Worm (Caenorhabditis elegans) whole organism, late embryonic: ENCODE measurements around the gene ZK994.6.

Source experiments
- C08G9.2 ChIP-seq: sonication (generic microtip); optimal IDR thresholded peaks from 2 replicates; lab custom pipeline; 2016; ENCODE audit warnings: mild to moderate bottlenecking, missing genetic modification characterization, moderate library complexity, missing compliant biosample characterization
- C38D4.7 ChIP-seq: fragments of 200-800 bp; sonication (Bioruptor generic); optimal IDR thresholded peaks from 2 replicates; lab custom pipeline; 2018; ENCODE audit warnings: mild to moderate bottlenecking, missing genetic modification characterization, moderate library complexity, missing compliant biosample characterization
- F13H6.1 ChIP-seq: sonication (generic microtip); optimal IDR thresholded peaks from 2 replicates; lab custom pipeline; 2016; ENCODE audit warnings: missing genetic modification characterization, missing compliant biosample characterization
- K02D7.2 ChIP-seq: sonication (generic microtip); optimal IDR thresholded peaks from 2 replicates; lab custom pipeline; 2017; ENCODE audit warnings: mild to moderate bottlenecking, missing genetic modification characterization, missing compliant biosample characterization
- T23F11.4 ChIP-seq: fragments of 200-800 bp; sonication (Bioruptor generic); optimal IDR thresholded peaks from 2 replicates; lab custom pipeline; 2018; ENCODE audit warnings: mild to moderate bottlenecking, missing genetic modification characterization, missing compliant biosample characterization
- ceh-14 ChIP-seq: sonication (generic microtip); optimal IDR thresholded peaks from 2 replicates; lab custom pipeline; 2016; ENCODE audit warnings: missing genotype, missing genetic modification characterization, missing compliant biosample characterization
- ceh-22 ChIP-seq: sonication (generic microtip); optimal IDR thresholded peaks from 2 replicates; lab custom pipeline; 2017; ENCODE audit warnings: missing biosample characterization, missing genetic modification characterization
- ceh-24 ChIP-seq: sonication (generic microtip); optimal IDR thresholded peaks from 2 replicates; lab custom pipeline; 2016; ENCODE audit warnings: mild to moderate bottlenecking, missing genetic modification characterization, missing compliant biosample characterization
- ceh-31 ChIP-seq: sonication (generic microtip); optimal IDR thresholded peaks from 2 replicates; lab custom pipeline; 2016; ENCODE audit warnings: missing genetic modification characterization, missing compliant biosample characterization
- ceh-45 ChIP-seq: fragments of 200-800 bp; sonication (Bioruptor generic); IDR thresholded peaks from 2 replicates; pipeline ENCODE4 v1.3.6; 2022; ENCODE audit warnings: missing genetic modification reagents, missing genetic modification characterization, missing compliant biosample characterization
- ceh-6 ChIP-seq: fragments of 200-800 bp; sonication (Bioruptor generic); optimal IDR thresholded peaks from 2 replicates; lab custom pipeline; 2018; ENCODE audit warnings: mild to moderate bottlenecking, missing genetic modification characterization, missing compliant biosample characterization
- che-1 ChIP-seq: sonication (generic microtip); optimal IDR thresholded peaks from 2 replicates; lab custom pipeline; 2016; ENCODE audit warnings: mild to moderate bottlenecking, missing genetic modification characterization, missing compliant biosample characterization
- elt-4 ChIP-seq: sonication (generic microtip); optimal IDR thresholded peaks from 2 replicates; lab custom pipeline; 2016; ENCODE audit warnings: missing genetic modification characterization, missing compliant biosample characterization
- ets-4 ChIP-seq: sonication (generic microtip); optimal IDR thresholded peaks from 2 replicates; lab custom pipeline; 2016; ENCODE audit warnings: missing genetic modification characterization, missing compliant biosample characterization
- eyg-1 ChIP-seq: sonication (generic microtip); optimal IDR thresholded peaks from 2 replicates; lab custom pipeline; 2016; ENCODE audit warnings: missing genotype, missing genetic modification characterization, missing compliant biosample characterization
- hlh-13 ChIP-seq: fragments of 200-800 bp; sonication (Bioruptor generic); optimal IDR thresholded peaks from 2 replicates; lab custom pipeline; 2018; ENCODE audit warnings: mild to moderate bottlenecking, missing genetic modification characterization, missing compliant biosample characterization
- hlh-30 ChIP-seq: sonication (generic microtip); optimal IDR thresholded peaks from 2 replicates; lab custom pipeline; 2017; ENCODE audit warnings: antibody characterized with exemption, missing genetic modification characterization, missing compliant biosample characterization; ENCODE audit not compliant: insufficient read depth
- hlh-6 ChIP-seq: sonication (generic microtip); optimal IDR thresholded peaks from 2 replicates; lab custom pipeline; 2016; ENCODE audit warnings: missing genotype, missing genetic modification characterization, missing compliant biosample characterization
- madf-2 ChIP-seq: sonication (generic microtip); optimal IDR thresholded peaks from 2 replicates; lab custom pipeline; 2017; ENCODE audit warnings: missing genetic modification characterization, missing compliant biosample characterization
- mec-3 ChIP-seq: sonication (generic microtip); optimal IDR thresholded peaks from 2 replicates; lab custom pipeline; 2016; ENCODE audit warnings: borderline replicate concordance, missing genetic modification characterization, missing compliant biosample characterization
- nhr-232 ChIP-seq: sonication (generic microtip); optimal IDR thresholded peaks from 2 replicates; lab custom pipeline; 2016; ENCODE audit warnings: missing genetic modification characterization, missing compliant biosample characterization
- pat-9 ChIP-seq: fragments of 200-800 bp; sonication (Bioruptor generic); optimal IDR thresholded peaks from 2 replicates; lab custom pipeline; 2018; ENCODE audit warnings: mild to moderate bottlenecking, missing genetic modification characterization, moderate library complexity, missing compliant biosample characterization
- pax-1 ChIP-seq: fragments of 150-350 bp; optimal IDR thresholded peaks from 2 replicates; lab custom pipeline; 2014; ENCODE audit warnings: missing biosample characterization, missing genetic modification characterization
- pha-2 ChIP-seq: sonication (generic microtip); optimal IDR thresholded peaks from 2 replicates; lab custom pipeline; 2017; ENCODE audit warnings: mild to moderate bottlenecking, missing genetic modification characterization, missing compliant biosample characterization
- pha-4 ChIP-seq: fragments of 150-350 bp; optimal IDR thresholded peaks from 2 replicates; lab custom pipeline; 2018; ENCODE audit warnings: missing biosample characterization, missing genetic modification reagents, missing genetic modification characterization
- pros-1 ChIP-seq: fragments of 150-350 bp; optimal IDR thresholded peaks from 2 replicates; lab custom pipeline; 2014; ENCODE audit warnings: missing biosample characterization, missing genetic modification reagents, missing genetic modification characterization
- sox-4 ChIP-seq: sonication (generic microtip); optimal IDR thresholded peaks from 2 replicates; lab custom pipeline; 2017; ENCODE audit warnings: mild to moderate bottlenecking, missing genetic modification characterization, inconsistent platforms, missing compliant biosample characterization
- syd-9 ChIP-seq: sonication (generic microtip); optimal IDR thresholded peaks from 2 replicates; lab custom pipeline; 2016; ENCODE audit warnings: mild to moderate bottlenecking, missing genetic modification characterization, moderate library complexity, missing compliant biosample characterization
- unc-3 ChIP-seq, 2 experiments: fragments of 200-800 bp in 1 of 2; sonication (Bioruptor generic) in 1 of 2; sonication (generic microtip) in 1 of 2; conservative IDR thresholded peaks in 1 of 2; optimal IDR thresholded peaks in 1 of 2; 2 replicates each; pipeline versions ENCODE4 v1.3.6 to Lab custom; 2016 to 2022; ENCODE audit warnings: missing compliant biosample characterization in 2 of 2, missing genetic modification characterization in 2 of 2, missing genetic modification reagents in 1 of 2
- unc-42 ChIP-seq: sonication (generic microtip); optimal IDR thresholded peaks from 2 replicates; lab custom pipeline; 2016; ENCODE audit warnings: missing genotype, missing genetic modification characterization, missing compliant biosample characterization
- unc-86 ChIP-seq: sonication (generic microtip); optimal IDR thresholded peaks from 2 replicates; lab custom pipeline; 2016; ENCODE audit warnings: missing genetic modification characterization, missing compliant biosample characterization
- zip-5 ChIP-seq: sonication (generic microtip); optimal IDR thresholded peaks from 2 replicates; lab custom pipeline; 2016; ENCODE audit warnings: missing genetic modification characterization, missing compliant biosample characterization

Gene ZK994.6

DNA sequence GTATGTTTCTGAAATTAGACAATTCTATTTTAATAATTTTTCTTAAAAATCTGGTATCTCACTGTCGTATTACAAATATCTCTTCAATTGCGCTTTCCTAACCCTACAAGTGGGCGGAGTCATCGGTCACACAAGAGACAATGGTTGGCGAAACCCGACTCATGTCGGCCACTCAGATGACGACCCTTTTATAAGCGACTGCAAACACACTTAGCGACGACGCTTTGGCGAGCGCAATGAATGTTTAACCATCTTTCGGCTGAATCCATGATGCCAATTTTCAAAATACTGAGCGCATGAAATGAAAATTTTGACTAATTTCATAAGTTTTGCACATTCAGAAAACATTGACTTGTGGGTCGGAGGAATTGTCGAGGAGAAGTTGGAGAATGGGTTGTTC, 6.9 kb downstream of the ZK994.6 start (continued):
- TF ChIP-seq pat-9 (tag; lab: Kevin White, UChicago) (peak; percentile 99), hlh-6 (tag; lab: Kevin White, UChicago) (peak; percentile 99), C38D4.7 (GFP tag; lab: Kevin White, UChicago) (peak; percentile 97), ceh-31 (tag; lab: Kevin White, UChicago) (peak; percentile 97), mec-3 (tag; lab: Kevin White, UChicago) (peak; percentile 99), F13H6.1 (tag; lab: Kevin White, UChicago) (peak; percentile 99), pax-1 (tag; lab: Kevin White, UChicago) (peak; percentile 18), eyg-1 (tag; lab: Kevin White, UChicago) (peak; percentile 98), che-1 (tag; lab: Kevin White, UChicago) (peak; percentile 98), ceh-24 (tag; lab: Kevin White, UChicago) (peak; percentile 100), madf-2 (tag; lab: Kevin White, UChicago) (peak; percentile 99), C08G9.2 (tag; lab: Kevin White, UChicago) (peak; percentile 96), hlh-13 (GFP tag; lab: Kevin White, UChicago) (peak; percentile 99), ceh-22 (tag; lab: Kevin White, UChicago) (peak; percentile 79), T23F11.4 (peak; percentile 99), unc-86 (tag; lab: Kevin White, UChicago) (peak; percentile 99)

DNA sequence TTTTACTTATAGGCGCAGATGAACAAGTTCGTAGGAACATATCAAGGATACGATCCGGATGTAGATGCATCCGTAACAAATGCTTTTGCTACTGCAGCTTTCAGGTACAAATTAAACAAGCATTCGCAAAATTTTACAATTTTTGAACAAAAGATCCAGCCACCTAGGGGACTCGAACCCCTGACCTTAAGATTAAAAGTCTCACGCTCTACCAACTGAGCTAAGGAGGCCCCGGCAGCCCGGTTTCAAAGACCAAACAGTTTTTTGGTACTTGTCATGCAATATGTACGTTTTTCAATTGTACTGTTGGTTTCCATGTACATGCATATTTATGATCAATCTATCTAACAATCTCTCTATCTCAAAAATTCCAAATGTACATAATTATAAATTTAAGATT, 7.8 kb downstream of the ZK994.6 start:
- no peak for TF ChIP-seq nhr-232 (tag; lab: Kevin White, UChicago)
- TF ChIP-seq pros-1 (tag; lab: Kevin White, UChicago) = no peak
- no peak for TF ChIP-seq unc-3 (GFP tag; conservative IDR thresholded peaks at IDR 0.05; lab: Robert Waterston, UW)
- TF ChIP-seq unc-3 (tag; optimal IDR thresholded peaks at IDR 0.05; lab: Kevin White, UChicago) = no peak
- TF ChIP-seq hlh-6 (tag; lab: Kevin White, UChicago) = no peak
- no peak for TF ChIP-seq syd-9 (tag; lab: Kevin White, UChicago)
- no peak for TF ChIP-seq unc-42 (tag; lab: Kevin White, UChicago)
- no peak for TF ChIP-seq pat-9 (tag; lab: Kevin White, UChicago)
- TF ChIP-seq T23F11.4 = no peak
- no peak for TF ChIP-seq zip-5 (tag; lab: Kevin White, UChicago)
- no peak for TF ChIP-seq pha-2
- TF ChIP-seq pha-4 (tag; lab: Kevin White, UChicago) = no peak
- no peak for TF ChIP-seq F13H6.1 (tag; lab: Kevin White, UChicago)

DNA sequence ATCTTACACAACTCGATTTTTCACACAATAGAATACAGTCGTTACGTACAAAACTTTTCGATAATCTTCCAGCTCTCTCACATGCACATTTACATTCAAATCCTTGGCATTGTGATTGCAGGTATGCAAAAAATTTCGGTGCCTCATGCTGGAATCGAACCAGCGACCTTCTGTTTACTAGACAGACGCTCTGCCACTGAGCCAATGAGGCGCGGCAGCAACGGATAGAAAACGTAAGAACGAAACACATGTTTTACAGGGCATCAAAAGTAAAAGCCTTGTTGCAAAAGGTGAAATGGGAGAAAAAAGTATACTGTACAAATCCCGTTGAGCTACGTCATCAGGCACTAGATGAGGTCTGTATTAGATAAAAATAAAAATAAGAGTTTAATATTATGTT, 11.3 kb downstream of the ZK994.6 start:
- TF ChIP-seq ets-4 (tag; lab: Kevin White, UChicago) (no peak), ceh-14 (tag; lab: Kevin White, UChicago) (no peak)

DNA sequence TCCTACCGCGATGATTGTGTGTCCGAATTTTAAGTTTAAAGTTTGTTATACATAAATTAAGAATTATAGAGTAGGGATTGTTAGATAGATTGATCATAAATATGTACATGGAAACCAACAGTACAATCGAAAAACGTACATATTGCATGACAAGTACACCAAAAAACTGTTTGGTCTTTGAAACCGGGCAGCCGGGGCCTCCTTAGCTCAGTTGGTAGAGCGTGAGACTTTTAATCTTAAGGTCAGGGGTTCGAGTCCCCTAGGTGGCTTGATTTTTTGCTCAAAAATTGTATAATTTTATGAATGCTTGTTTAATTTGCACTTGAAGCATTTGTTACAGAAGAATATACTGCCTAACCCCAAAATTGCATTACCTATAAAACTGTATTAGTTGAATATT, 12.1 kb downstream of the ZK994.6 start:
- TF ChIP-seq F13H6.1 (tag; lab: Kevin White, UChicago) (no peak), elt-4 (tag; lab: Kevin White, UChicago) (no peak), sox-4 (tag; lab: Kevin White, UChicago) (no peak), madf-2 (tag; lab: Kevin White, UChicago) (no peak), T23F11.4 (no peak), hlh-6 (tag; lab: Kevin White, UChicago) (no peak), hlh-30 (tag; lab: Kevin White, UChicago) (no peak), pha-4 (tag; lab: Kevin White, UChicago) (no peak), C38D4.7 (GFP tag; lab: Kevin White, UChicago) (no peak), C08G9.2 (tag; lab: Kevin White, UChicago) (no peak), ceh-6 (GFP tag; lab: Kevin White, UChicago) (no peak)
- TF ChIP-seq, all 69 proteins: peak for 0

DNA sequence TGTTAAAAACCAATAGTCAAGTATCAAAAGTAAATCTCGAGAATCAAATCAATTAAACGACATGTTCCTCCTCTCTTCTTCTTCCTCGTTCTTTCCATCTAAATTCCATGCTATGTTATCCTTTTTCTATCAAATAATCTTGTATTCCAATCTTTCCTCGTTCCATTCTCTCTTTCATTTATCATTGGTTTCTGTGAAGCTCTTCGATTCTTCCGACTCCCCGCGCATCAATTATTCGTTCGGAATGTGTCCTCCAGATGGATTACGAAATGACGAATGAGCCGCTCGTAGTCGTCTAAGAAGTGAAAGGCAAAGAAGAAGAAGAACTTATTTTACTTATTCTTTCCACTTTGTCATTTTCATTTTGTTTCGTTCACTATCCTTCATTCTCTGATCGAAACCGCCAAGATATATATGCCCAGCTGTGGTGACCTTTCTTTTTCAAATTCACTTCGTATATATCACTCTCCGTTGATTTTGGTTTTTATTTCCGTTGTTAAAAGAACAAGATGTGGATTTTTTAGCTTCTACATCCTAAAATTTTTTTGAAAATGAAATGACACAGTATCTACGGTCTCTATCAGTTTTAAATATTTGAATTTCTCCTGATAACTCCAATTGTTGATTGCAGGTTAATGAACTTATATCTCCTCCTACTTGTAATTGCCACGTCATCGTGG, 12.8 kb downstream of the ZK994.6 start, which contains the start of gene pxn-1:
TSS of gene pxn-1 (plus strand) at position 630 of the 680 bp plus-strand sequence.
- TF ChIP-seq pat-9 (tag; lab: Kevin White, UChicago) (no peak), zip-5 (tag; lab: Kevin White, UChicago) (no peak), ceh-45 (no peak), hlh-13 (GFP tag; lab: Kevin White, UChicago) (no peak), K02D7.2 (no peak), ceh-14 (tag; lab: Kevin White, UChicago) (no peak)
